Worm (Caenorhabditis elegans) whole organism, late embryonic: ENCODE data around the gene F56D6.23.

Experiments used
- C38D4.7 ChIP-seq: fragments of 200-800 bp; sonication (Bioruptor generic); optimal IDR thresholded peaks from 2 replicates; lab custom pipeline; 2018; ENCODE audit warnings: mild to moderate bottlenecking, missing genetic modification characterization, moderate library complexity, missing compliant biosample characterization
- K02D7.2 ChIP-seq: sonication (generic microtip); optimal IDR thresholded peaks from 2 replicates; lab custom pipeline; 2017; ENCODE audit warnings: mild to moderate bottlenecking, missing genetic modification characterization, missing compliant biosample characterization
- K09A11.1 ChIP-seq: sonication (generic microtip); optimal IDR thresholded peaks from 2 replicates; lab custom pipeline; 2017; ENCODE audit warnings: antibody characterized with exemption, mild to moderate bottlenecking, missing genetic modification characterization, missing compliant biosample characterization; ENCODE audit not compliant: insufficient read depth
- T23F11.4 ChIP-seq: fragments of 200-800 bp; sonication (Bioruptor generic); optimal IDR thresholded peaks from 2 replicates; lab custom pipeline; 2018; ENCODE audit warnings: mild to moderate bottlenecking, missing genetic modification characterization, missing compliant biosample characterization
- Y22D7AL.16 ChIP-seq: sonication (generic microtip); optimal IDR thresholded peaks from 2 replicates; lab custom pipeline; 2016; ENCODE audit warnings: missing genetic modification characterization, missing compliant biosample characterization
- ahr-1 ChIP-seq: sonication (generic microtip); optimal IDR thresholded peaks from 2 replicates; lab custom pipeline; 2016; ENCODE audit warnings: missing genetic modification characterization, missing compliant biosample characterization
- ama-1 ChIP-seq: fragments of 150-350 bp; optimal IDR thresholded peaks from 2 replicates; lab custom pipeline; 2014
- ceh-14 ChIP-seq: sonication (generic microtip); optimal IDR thresholded peaks from 2 replicates; lab custom pipeline; 2016; ENCODE audit warnings: missing genotype, missing genetic modification characterization, missing compliant biosample characterization
- ceh-19 ChIP-seq: fragments of 200-800 bp; sonication (Bioruptor generic); optimal IDR thresholded peaks from 2 replicates; lab custom pipeline; 2018; ENCODE audit warnings: mild to moderate bottlenecking, missing genetic modification characterization, missing compliant biosample characterization
- ceh-2 ChIP-seq: sonication (generic microtip); optimal IDR thresholded peaks from 2 replicates; lab custom pipeline; 2016; ENCODE audit warnings: missing genotype, missing genetic modification characterization, missing compliant biosample characterization
- ceh-31 ChIP-seq: sonication (generic microtip); optimal IDR thresholded peaks from 2 replicates; lab custom pipeline; 2016; ENCODE audit warnings: missing genetic modification characterization, missing compliant biosample characterization
- ceh-48 ChIP-seq: sonication (generic microtip); optimal IDR thresholded peaks from 2 replicates; lab custom pipeline; 2016; ENCODE audit warnings: missing genetic modification characterization, inconsistent platforms, missing compliant biosample characterization
- ceh-6 ChIP-seq: fragments of 200-800 bp; sonication (Bioruptor generic); optimal IDR thresholded peaks from 2 replicates; lab custom pipeline; 2018; ENCODE audit warnings: mild to moderate bottlenecking, missing genetic modification characterization, missing compliant biosample characterization
- ceh-9 ChIP-seq: sonication (generic microtip); optimal IDR thresholded peaks from 2 replicates; lab custom pipeline; 2016; ENCODE audit warnings: mild to moderate bottlenecking, missing genetic modification characterization, inconsistent platforms, missing compliant biosample characterization
- dve-1 ChIP-seq: sonication (generic microtip); optimal IDR thresholded peaks from 2 replicates; lab custom pipeline; 2017; ENCODE audit warnings: antibody characterized with exemption, mild to moderate bottlenecking, missing genetic modification characterization, missing compliant biosample characterization
- elt-2 ChIP-seq: sonication (generic microtip); optimal IDR thresholded peaks from 2 replicates; lab custom pipeline; 2016; ENCODE audit warnings: missing genetic modification reagents, missing genetic modification characterization, missing compliant biosample characterization
- ets-4 ChIP-seq: sonication (generic microtip); optimal IDR thresholded peaks from 2 replicates; lab custom pipeline; 2016; ENCODE audit warnings: missing genetic modification characterization, missing compliant biosample characterization
- fkh-6 ChIP-seq: sonication (generic microtip); optimal IDR thresholded peaks from 2 replicates; lab custom pipeline; 2016; ENCODE audit warnings: missing genetic modification characterization, missing compliant biosample characterization
- hlh-13 ChIP-seq: fragments of 200-800 bp; sonication (Bioruptor generic); optimal IDR thresholded peaks from 2 replicates; lab custom pipeline; 2018; ENCODE audit warnings: mild to moderate bottlenecking, missing genetic modification characterization, missing compliant biosample characterization
- hlh-6 ChIP-seq: sonication (generic microtip); optimal IDR thresholded peaks from 2 replicates; lab custom pipeline; 2016; ENCODE audit warnings: missing genotype, missing genetic modification characterization, missing compliant biosample characterization
- hlh-8 ChIP-seq: sonication (generic microtip); optimal IDR thresholded peaks from 2 replicates; lab custom pipeline; 2016; ENCODE audit warnings: missing genotype, missing genetic modification characterization, missing compliant biosample characterization
- mec-3 ChIP-seq: sonication (generic microtip); optimal IDR thresholded peaks from 2 replicates; lab custom pipeline; 2016; ENCODE audit warnings: borderline replicate concordance, missing genetic modification characterization, missing compliant biosample characterization
- nfya-1 ChIP-seq: sonication (generic microtip); optimal IDR thresholded peaks from 2 replicates; lab custom pipeline; 2017; ENCODE audit warnings: missing genetic modification characterization, mild to moderate bottlenecking, missing compliant biosample characterization, antibody characterized with exemption, moderate library complexity
- nhr-232 ChIP-seq: sonication (generic microtip); optimal IDR thresholded peaks from 2 replicates; lab custom pipeline; 2016; ENCODE audit warnings: missing genetic modification characterization, missing compliant biosample characterization
- odd-2 ChIP-seq: sonication (generic microtip); optimal IDR thresholded peaks from 2 replicates; lab custom pipeline; 2017; ENCODE audit warnings: antibody characterized with exemption, mild to moderate bottlenecking, missing genetic modification characterization, missing compliant biosample characterization
- pat-9 ChIP-seq: fragments of 200-800 bp; sonication (Bioruptor generic); optimal IDR thresholded peaks from 2 replicates; lab custom pipeline; 2018; ENCODE audit warnings: mild to moderate bottlenecking, missing genetic modification characterization, moderate library complexity, missing compliant biosample characterization
- pax-1 ChIP-seq: fragments of 150-350 bp; optimal IDR thresholded peaks from 2 replicates; lab custom pipeline; 2014; ENCODE audit warnings: missing biosample characterization, missing genetic modification characterization
- pha-4 ChIP-seq: fragments of 150-350 bp; optimal IDR thresholded peaks from 2 replicates; lab custom pipeline; 2018; ENCODE audit warnings: missing biosample characterization, missing genetic modification reagents, missing genetic modification characterization
- pros-1 ChIP-seq: fragments of 150-350 bp; optimal IDR thresholded peaks from 2 replicates; lab custom pipeline; 2014; ENCODE audit warnings: missing biosample characterization, missing genetic modification reagents, missing genetic modification characterization
- rnt-1 ChIP-seq: sonication (generic microtip); optimal IDR thresholded peaks from 2 replicates; lab custom pipeline; 2016; ENCODE audit warnings: missing genetic modification characterization, missing compliant biosample characterization
- sox-2 ChIP-seq: fragments of 200-800 bp; sonication (Bioruptor generic); IDR thresholded peaks from 2 replicates; pipeline ENCODE4 v1.3.6; 2022; ENCODE audit warnings: missing genetic modification reagents, missing genetic modification characterization, missing compliant biosample characterization
- sox-4 ChIP-seq: sonication (generic microtip); optimal IDR thresholded peaks from 2 replicates; lab custom pipeline; 2017; ENCODE audit warnings: mild to moderate bottlenecking, missing genetic modification characterization, inconsistent platforms, missing compliant biosample characterization
- syd-9 ChIP-seq: sonication (generic microtip); optimal IDR thresholded peaks from 2 replicates; lab custom pipeline; 2016; ENCODE audit warnings: mild to moderate bottlenecking, missing genetic modification characterization, moderate library complexity, missing compliant biosample characterization
- tbx-2 ChIP-seq: sonication (generic microtip); optimal IDR thresholded peaks from 2 replicates; lab custom pipeline; 2016; ENCODE audit warnings: missing genetic modification characterization, missing compliant biosample characterization
- unc-42 ChIP-seq: sonication (generic microtip); optimal IDR thresholded peaks from 2 replicates; lab custom pipeline; 2016; ENCODE audit warnings: missing genotype, missing genetic modification characterization, missing compliant biosample characterization
- unc-86 ChIP-seq: sonication (generic microtip); optimal IDR thresholded peaks from 2 replicates; lab custom pipeline; 2016; ENCODE audit warnings: missing genetic modification characterization, missing compliant biosample characterization
- zip-5 ChIP-seq: sonication (generic microtip); optimal IDR thresholded peaks from 2 replicates; lab custom pipeline; 2016; ENCODE audit warnings: missing genetic modification characterization, missing compliant biosample characterization

The F56D6.23 gene

ce11 chrIV:3944459-3944858 is 26.2 kb downstream of the F56D6.23 start, which contains the start of gene clec-72:
Gene clec-72, plus strand, starts transcription at chrIV:3944816.
- TF ChIP-seq ceh-48 (tag; lab: Kevin White, UChicago) (no peak), hlh-8 (tag; lab: Kevin White, UChicago) (no peak), odd-2 (tag; lab: Kevin White, UChicago) (no peak), elt-2 (tag; lab: Kevin White, UChicago) (peak; percentile 29)

- TF ChIP-seq ceh-19 (GFP tag; lab: Kevin White, UChicago): no peak
Observed at ce11 chrIV:3956095-3956494, 37.8 kb downstream of the F56D6.23 start, which contains the start of gene clec-73. Gene clec-73, minus strand, starts transcription at chrIV:3956195.

- TF ChIP-seq pha-4 (tag; lab: Kevin White, UChicago) (no peak), tbx-2 (no peak)
Observed at ce11 chrIV:3956705-3957104, 38.4 kb downstream of the F56D6.23 start, which contains the start of gene clec-74. Gene clec-74, plus strand, starts transcription at chrIV:3957005.

- TF ChIP-seq ahr-1 (tag; lab: Kevin White, UChicago) (no peak), nfya-1 (tag; lab: Kevin White, UChicago) (no peak), K02D7.2 (tag; lab: Kevin White, UChicago) (no peak), nhr-232 (tag; lab: Kevin White, UChicago) (no peak), syd-9 (no peak), sox-4 (tag; lab: Kevin White, UChicago) (no peak), mec-3 (tag; lab: Kevin White, UChicago) (no peak), T23F11.4 (no peak), fkh-6 (tag; lab: Kevin White, UChicago) (no peak), unc-86 (tag; lab: Kevin White, UChicago) (no peak), pat-9 (tag; lab: Kevin White, UChicago) (no peak), ceh-6 (GFP tag; lab: Kevin White, UChicago) (no peak), Y22D7AL.16 (tag; lab: Kevin White, UChicago) (no peak), rnt-1 (tag; lab: Kevin White, UChicago) (no peak), elt-2 (tag; lab: Kevin White, UChicago) (no peak), ceh-48 (tag; lab: Kevin White, UChicago) (no peak), ceh-14 (tag; lab: Kevin White, UChicago) (no peak), zip-5 (no peak), ets-4 (no peak), unc-42 (tag; lab: Kevin White, UChicago) (no peak)
- TF ChIP-seq, all 69 proteins: peak for 0
Observed at ce11 chrIV:3960396-3960795, 42.1 kb downstream of the F56D6.23 start, which contains the start of gene clec-75. Gene clec-75, plus strand, starts transcription at chrIV:3960734.

- no peak for TF ChIP-seq dve-1 (tag; lab: Kevin White, UChicago)
- no peak for TF ChIP-seq hlh-6
- TF ChIP-seq hlh-8 (tag; lab: Kevin White, UChicago): no peak
- TF ChIP-seq ceh-2: no peak
- TF ChIP-seq ceh-9 (tag; lab: Kevin White, UChicago): no peak
- no peak for TF ChIP-seq unc-42 (tag; lab: Kevin White, UChicago)
- no peak for TF ChIP-seq ama-1 (lab: Kevin White, UChicago)
- no peak for TF ChIP-seq ceh-19 (GFP tag; lab: Kevin White, UChicago)
- TF ChIP-seq hlh-13 (GFP tag; lab: Kevin White, UChicago): no peak
Observed at ce11 chrIV:3962584-3962983, 44.3 kb downstream of the F56D6.23 start, which contains the start of gene Y46C8AM.1. Gene Y46C8AM.1, plus strand, starts transcription at chrIV:3962884.

- TF ChIP-seq C38D4.7 (GFP tag; lab: Kevin White, UChicago) (no peak), ceh-48 (tag; lab: Kevin White, UChicago) (no peak), sox-2 (GFP tag; lab: Robert Waterston, UW) (no peak), zip-5 (no peak), K09A11.1 (tag; lab: Kevin White, UChicago) (no peak), pax-1 (tag; lab: Kevin White, UChicago) (no peak), ceh-31 (tag; lab: Kevin White, UChicago) (no peak), unc-86 (tag; lab: Kevin White, UChicago) (no peak), pros-1 (tag; lab: Kevin White, UChicago) (no peak)
Observed at ce11 chrIV:3963498-3963897, 45.2 kb downstream of the F56D6.23 start.
